Worm (Caenorhabditis elegans): ENCODE data around the gene pigb-1.

pigb-1 gene

DNA sequence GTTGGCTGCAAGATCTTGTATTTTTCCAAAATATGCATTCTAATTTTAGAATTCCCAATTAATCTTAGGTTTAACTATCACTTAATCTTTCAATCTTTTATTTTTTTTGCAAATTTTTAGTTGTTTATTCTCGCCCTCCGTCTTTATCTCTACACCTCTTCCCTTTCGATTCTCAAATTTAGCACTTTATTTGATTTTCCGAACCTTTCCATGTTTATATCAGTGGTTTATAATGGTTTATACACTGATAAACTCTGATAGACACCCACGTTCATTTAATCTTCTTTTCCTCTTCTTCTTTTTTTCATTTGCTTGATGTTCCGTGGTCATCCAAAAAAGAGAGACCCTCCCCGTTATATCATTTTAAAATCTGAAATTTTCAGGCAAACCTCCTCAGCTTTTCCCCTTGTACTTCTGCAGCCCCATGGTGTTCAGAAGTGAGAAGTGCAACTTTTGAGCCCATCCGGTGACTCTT is 29.5 kb upstream of the pigb-1 start, which contains the start of the genes nsy-1 and F59A6.13:
TSS of gene nsy-1 (plus strand) at position 377 of the 475 bp plus-strand sequence.
TSS of gene F59A6.13 (plus strand) at position 425 of the 475 bp plus-strand sequence.
- TF ChIP-seq tbx-8 (GFP tag; optimal IDR thresholded peaks at IDR 0.05) (no peak), ham-2 (GFP tag; optimal IDR thresholded peaks at IDR 0.05) (no peak), ztf-11 (tag; optimal IDR thresholded peaks at IDR 0.05) (no peak), M03D4.4 (tag; optimal IDR thresholded peaks at IDR 0.05) (no peak), nhr-76 (tag; optimal IDR thresholded peaks at IDR 0.05) (no peak), nhr-2 (tag; optimal IDR thresholded peaks at IDR 0.05) (no peak), lin-32 (GFP tag; optimal IDR thresholded peaks at IDR 0.05) (no peak), snpc-4 (tag; optimal IDR thresholded peaks at IDR 0.05) (no peak), ceh-39 (tag; optimal IDR thresholded peaks at IDR 0.05) (no peak), nhr-28 (tag; optimal IDR thresholded peaks at IDR 0.05) (no peak), lin-13 (tag; optimal IDR thresholded peaks at IDR 0.05) (no peak)

ce11 chrII:5021518-5021917 is 28.6 kb upstream of the pigb-1 start:
- TF ChIP-seq nhr-237 (tag; optimal IDR thresholded peaks at IDR 0.05) (no peak), zip-8 (tag; optimal IDR thresholded peaks at IDR 0.05) (no peak), ham-2 (GFP tag; optimal IDR thresholded peaks at IDR 0.05) (no peak), drap-1 (GFP tag; optimal IDR thresholded peaks at IDR 0.05) (no peak), nhr-76 (tag; optimal IDR thresholded peaks at IDR 0.05) (no peak)

- TF ChIP-seq hlh-1 (tag; optimal IDR thresholded peaks at IDR 0.05) (no peak), mab-5 (tag; optimal IDR thresholded peaks at IDR 0.05) (no peak), lin-13 (tag; optimal IDR thresholded peaks at IDR 0.05) (no peak), flh-1 (GFP tag; optimal IDR thresholded peaks at IDR 0.05) (no peak), drap-1 (GFP tag; optimal IDR thresholded peaks at IDR 0.05) (no peak), zip-8 (tag; optimal IDR thresholded peaks at IDR 0.05) (no peak), mls-2 (tag; optimal IDR thresholded peaks at IDR 0.05) (no peak), snpc-4 (tag; optimal IDR thresholded peaks at IDR 0.05) (no peak), nhr-237 (tag; optimal IDR thresholded peaks at IDR 0.05) (no peak), ceh-83 (GFP tag; optimal IDR thresholded peaks at IDR 0.05) (no peak), sem-2 (GFP tag; optimal IDR thresholded peaks at IDR 0.05) (no peak), cnd-1 (tag; optimal IDR thresholded peaks at IDR 0.05) (no peak), lsy-2 (tag; optimal IDR thresholded peaks at IDR 0.05) (no peak), unc-39 (tag; optimal IDR thresholded peaks at IDR 0.05) (no peak), sptf-1 (tag; optimal IDR thresholded peaks at IDR 0.05) (no peak)
These were observed 27.7 kb upstream of the pigb-1 start for ce11 chrII:5020513-5021081.

ce11 chrII:5019389-5020108 is 26.7 kb upstream of the pigb-1 start:
- TF ChIP-seq nhr-28 (tag; optimal IDR thresholded peaks at IDR 0.05) = no peak
- TF ChIP-seq zip-8 (tag; optimal IDR thresholded peaks at IDR 0.05) = no peak
- TF ChIP-seq hlh-1 (tag; optimal IDR thresholded peaks at IDR 0.05) = no peak
- no peak for TF ChIP-seq snpc-4 (tag; optimal IDR thresholded peaks at IDR 0.05)
- TF ChIP-seq elt-3 (tag; optimal IDR thresholded peaks at IDR 0.05) = peak; percentile 17
- no peak for TF ChIP-seq blmp-1 (tag; optimal IDR thresholded peaks at IDR 0.05)

ce11 chrII:5018578-5018977 is 25.7 kb upstream of the pigb-1 start:
- no peak for TF ChIP-seq hlh-1 (tag; optimal IDR thresholded peaks at IDR 0.05)
- TF ChIP-seq blmp-1 (tag; optimal IDR thresholded peaks at IDR 0.05) = no peak
- TF ChIP-seq cnd-1 (tag; optimal IDR thresholded peaks at IDR 0.05) = no peak
- no peak for TF ChIP-seq M03D4.4 (tag; optimal IDR thresholded peaks at IDR 0.05)
- TF ChIP-seq ham-2 (GFP tag; optimal IDR thresholded peaks at IDR 0.05) = no peak

DNA sequence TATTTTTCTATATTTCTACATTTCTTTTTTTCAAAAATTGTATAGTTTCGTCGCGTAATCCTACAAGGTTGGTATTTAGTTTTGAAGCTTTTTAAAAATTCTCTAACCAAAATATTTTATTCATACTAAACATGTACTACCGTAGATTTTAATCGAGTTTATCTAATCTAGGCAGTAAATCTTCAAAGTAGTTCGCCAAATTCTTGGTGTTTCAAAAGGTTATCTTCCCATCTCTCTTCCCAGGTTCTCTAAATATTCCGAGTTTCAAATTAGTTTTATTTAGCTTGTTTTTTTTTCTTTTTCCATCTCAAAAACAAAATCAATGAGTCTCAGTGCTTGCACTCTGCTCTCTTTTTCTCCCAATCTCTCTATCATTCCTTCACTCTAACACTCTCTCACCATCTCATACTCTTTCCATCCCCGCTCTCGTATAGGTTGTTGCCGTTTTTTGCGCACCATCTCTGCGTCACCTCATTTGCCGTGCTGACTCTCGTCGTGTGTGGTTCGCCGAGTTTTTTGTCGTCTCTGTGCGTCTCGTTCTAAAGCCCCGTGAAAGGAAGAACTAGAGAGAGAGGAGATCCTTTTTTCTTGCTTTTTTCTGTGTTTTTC is 24.2 kb upstream of the pigb-1 start:
- TF ChIP-seq ham-2 (GFP tag; optimal IDR thresholded peaks at IDR 0.05) (no peak), elt-3 (tag; optimal IDR thresholded peaks at IDR 0.05) (no peak), cnd-1 (tag; optimal IDR thresholded peaks at IDR 0.05) (no peak), sem-2 (GFP tag; optimal IDR thresholded peaks at IDR 0.05) (no peak), snpc-4 (tag; optimal IDR thresholded peaks at IDR 0.05) (no peak), elt-1 (tag; optimal IDR thresholded peaks at IDR 0.05; ENCODE audit: borderline replicate concordance, insufficient read depth) (peak; percentile 84), tbx-8 (GFP tag; optimal IDR thresholded peaks at IDR 0.05) (no peak), zip-8 (tag; optimal IDR thresholded peaks at IDR 0.05) (no peak), blmp-1 (tag; optimal IDR thresholded peaks at IDR 0.05) (no peak), unc-62 (GFP tag; optimal IDR thresholded peaks at IDR 0.05) (no peak), unc-39 (tag; optimal IDR thresholded peaks at IDR 0.05) (peak; percentile 15), unc-120 (tag; optimal IDR thresholded peaks at IDR 0.05; ENCODE audit: poor library complexity, severe bottlenecking) (peak; percentile 77), nhr-2 (tag; optimal IDR thresholded peaks at IDR 0.05) (no peak), nhr-12 (tag; optimal IDR thresholded peaks at IDR 0.05) (no peak), ceh-39 (tag; optimal IDR thresholded peaks at IDR 0.05) (no peak), drap-1 (GFP tag; optimal IDR thresholded peaks at IDR 0.05) (no peak), lsy-2 (tag; optimal IDR thresholded peaks at IDR 0.05) (no peak), lin-32 (GFP tag; optimal IDR thresholded peaks at IDR 0.05) (no peak), bed-3 (GFP tag; optimal IDR thresholded peaks at IDR 0.05) (no peak), ztf-11 (tag; optimal IDR thresholded peaks at IDR 0.05) (no peak), ceh-43 (GFP tag; optimal IDR thresholded peaks at IDR 0.05) (no peak), nhr-28 (tag; optimal IDR thresholded peaks at IDR 0.05) (no peak), pha-4 (tag; optimal IDR thresholded peaks at IDR 0.05) (peak; percentile 33), ceh-83 (GFP tag; optimal IDR thresholded peaks at IDR 0.05) (no peak), sptf-1 (tag; optimal IDR thresholded peaks at IDR 0.05) (no peak), mab-5 (tag; optimal IDR thresholded peaks at IDR 0.05) (no peak), hlh-1 (tag; optimal IDR thresholded peaks at IDR 0.05) (peak; percentile 7), lin-13 (tag; optimal IDR thresholded peaks at IDR 0.05) (no peak)

All from whole organism, mixed stage, embryonic.